Fruit fly (Drosophila melanogaster): ENCODE results near the gene CG43059.

- TF ChIP-seq CG8478 (optimal IDR thresholded peaks at IDR 0.05), result no peak
- TF ChIP-seq EcR (GFP tag; optimal IDR thresholded peaks at IDR 0.05), result no peak
- TF ChIP-seq Dll (optimal IDR thresholded peaks at IDR 0.05), result no peak
- no peak for TF ChIP-seq usp (GFP tag; optimal IDR thresholded peaks at IDR 0.05)
These were observed 27.6 kb upstream of the CG43059 start, which contains the start of the genes CG7182 and GAPcenA for dm6 chr3L:8346100-8346980.
